Worm (Caenorhabditis elegans) whole organism, early embryonic: ENCODE results near the gene bnc-1.

Source experiments
- ama-1 ChIP-seq: fragments of 150-350 bp; optimal IDR thresholded peaks from 2 replicates; lab custom pipeline; 2014
- pes-1 ChIP-seq: fragments of 200-800 bp; sonication (Bioruptor generic); IDR thresholded peaks from 2 replicates; pipeline ENCODE4 v1.3.6; 2022; ENCODE audit warnings: missing genetic modification reagents, missing genetic modification characterization, missing compliant biosample characterization

DNA sequence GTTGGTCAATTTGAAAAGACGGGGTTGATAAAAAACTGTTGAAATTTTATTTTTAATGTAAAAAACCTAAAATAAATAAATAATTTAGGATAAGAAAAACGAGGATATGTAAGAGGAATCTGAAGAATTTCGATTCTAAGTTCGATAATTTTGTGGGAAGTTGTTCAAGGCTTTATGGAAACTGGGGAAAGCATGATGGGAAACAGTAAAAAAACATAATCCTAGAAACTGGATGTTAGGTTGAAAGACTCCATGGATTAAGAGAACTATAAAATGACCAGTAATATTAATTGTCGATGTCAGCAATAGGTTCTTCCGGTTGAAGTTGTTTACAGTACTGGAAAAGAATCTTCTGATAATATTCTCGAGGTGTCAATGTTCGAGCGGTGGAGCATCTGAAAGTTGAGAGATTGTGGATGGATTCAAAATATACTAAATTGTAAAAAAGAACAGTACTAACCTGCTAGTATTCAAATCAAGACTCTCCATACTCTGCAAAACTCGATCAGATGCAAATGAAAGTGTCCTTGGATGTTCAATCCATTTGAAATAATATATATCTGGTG lies 43.5 kb upstream of the bnc-1 start:
- TF ChIP-seq ama-1 (lab: Kevin White, UChicago): no peak
- no peak for TF ChIP-seq pes-1
